Fruit fly (Drosophila melanogaster) Kc167 (cell line): Measurements from ENCODE around the gene CG17637.

Source experiments
- Myc ChIP-seq: fragments of >200 bp; optimal IDR thresholded peaks from 2 replicates; lab custom pipeline; 2017; ENCODE audit warnings: missing external identifiers
- Sin3A ChIP-seq: fragments of >200 bp; optimal IDR thresholded peaks from 2 replicates; lab custom pipeline; 2018; ENCODE audit warnings: missing external identifiers
- h ChIP-seq: fragments of >200 bp; optimal IDR thresholded peaks from 3 replicates; lab custom pipeline; 2018; ENCODE audit warnings: missing external identifiers
- insv ChIP-seq: fragments of >200 bp; optimal IDR thresholded peaks from 3 replicates; lab custom pipeline; 2018; ENCODE audit warnings: missing external identifiers
- psq ChIP-seq: fragments of >200 bp; optimal IDR thresholded peaks from 2 replicates; lab custom pipeline; 2017; ENCODE audit warnings: missing external identifiers

dm6 chr3L:20494780-20495591 lies 9.0 kb upstream of the CG17637 start, which contains the start of gene ZnT77C:
- TF ChIP-seq insv (lab: Kevin White, UChicago) (no peak), Myc (lab: Kevin White, UChicago) (no peak), Sin3A (lab: Kevin White, UChicago) (no peak), psq (lab: Kevin White, UChicago) (no peak), h (lab: Kevin White, UChicago) (no peak)
